Fruit fly (Drosophila melanogaster) whole organism, embryonic: ENCODE measurements around the gene Drice.
A peak's percentile ranks its signal among the peaks of the same experiment; 100 is the strongest.

Experiments used
- Adf1 ChIP-seq: fragments of 200-800 bp; sonication (Bioruptor generic); IDR thresholded peaks from 2 replicates; pipeline ENCODE4 v1.3.6; 2022; ENCODE audit warnings: missing biosample characterization, missing genetic modification characterization
- Atf6 ChIP-seq: fragments of 200-800 bp; sonication (Bioruptor generic); IDR thresholded peaks from 2 replicates; pipeline ENCODE4 v1.3.6; 2022; ENCODE audit warnings: missing biosample characterization, missing genetic modification characterization
- BEAF-32 ChIP-seq: fragments of 200-800 bp; sonication (Bioruptor generic); optimal IDR thresholded peaks from 3 replicates; lab custom pipeline; 2017; ENCODE audit warnings: missing biosample characterization, missing genetic modification characterization, mild to moderate bottlenecking, moderate library complexity, missing genetic modification reagents
- C15 ChIP-seq: fragments of 200-800 bp; sonication (Bioruptor generic); IDR thresholded peaks from 3 replicates; pipeline ENCODE4 v1.3.6; 2022; ENCODE audit warnings: missing biosample characterization, missing genetic modification characterization
- CG11560 ChIP-seq: fragments of 200-800 bp; sonication (Bioruptor generic); IDR thresholded peaks from 3 replicates; pipeline ENCODE4 v1.3.6; 2022; ENCODE audit warnings: missing biosample characterization, missing genetic modification characterization
- CG12155 ChIP-seq: fragments of 200-800 bp; sonication (Bioruptor generic); optimal IDR thresholded peaks from 3 replicates; lab custom pipeline; 2016; ENCODE audit warnings: missing biosample characterization, missing genetic modification characterization
- CG13287 ChIP-seq: fragments of 200-800 bp; sonication (Bioruptor generic); IDR thresholded peaks from 2 replicates; pipeline ENCODE4 v1.3.6; 2022; ENCODE audit warnings: missing biosample characterization, missing genetic modification characterization; ENCODE audit not compliant: partially characterized antibody
- CG13775 ChIP-seq: fragments of 200-800 bp; sonication (Bioruptor generic); optimal IDR thresholded peaks from 3 replicates; lab custom pipeline; 2017; ENCODE audit warnings: missing biosample characterization, mild to moderate bottlenecking, missing genetic modification characterization
- CG14710 ChIP-seq: fragments of 200-800 bp; sonication (Bioruptor generic); optimal IDR thresholded peaks from 3 replicates; lab custom pipeline; 2019; ENCODE audit warnings: missing biosample characterization, mild to moderate bottlenecking, missing genetic modification characterization, moderate library complexity
- CG2116 ChIP-seq: fragments of 200-800 bp; sonication (Bioruptor generic); optimal IDR thresholded peaks from 3 replicates; lab custom pipeline; 2018; ENCODE audit warnings: missing biosample characterization, mild to moderate bottlenecking, missing genetic modification characterization
- CG2202 ChIP-seq: fragments of 200-800 bp; sonication (Bioruptor generic); optimal IDR thresholded peaks from 2 replicates; lab custom pipeline; 2018; ENCODE audit warnings: missing biosample characterization, mild to moderate bottlenecking, missing genetic modification characterization
- CG31441 ChIP-seq: fragments of 200-800 bp; sonication (Bioruptor generic); IDR thresholded peaks from 2 replicates; pipeline ENCODE4 v1.3.6; 2022; ENCODE audit warnings: missing biosample characterization, missing genetic modification characterization
- CG3163 ChIP-seq: fragments of 200-800 bp; sonication (Bioruptor generic); optimal IDR thresholded peaks from 3 replicates; lab custom pipeline; 2016; ENCODE audit warnings: missing biosample characterization, missing genetic modification characterization
- CG34224 ChIP-seq: fragments of 200-800 bp; sonication (Bioruptor generic); IDR thresholded peaks from 3 replicates; pipeline ENCODE4 v1.3.6; 2022; ENCODE audit warnings: missing biosample characterization, missing genetic modification characterization; ENCODE audit not compliant: partially characterized antibody
- CG3847 ChIP-seq: fragments of 200-800 bp; sonication (Bioruptor generic); IDR thresholded peaks from 2 replicates; pipeline ENCODE4 v1.3.6; 2022; ENCODE audit warnings: missing biosample characterization, missing genetic modification characterization
- CG43689 ChIP-seq: fragments of 200-800 bp; sonication (Bioruptor generic); IDR thresholded peaks from 2 replicates; pipeline ENCODE4 v1.3.6; 2022; ENCODE audit warnings: missing biosample characterization, missing genetic modification characterization
- CG4404 ChIP-seq: fragments of 200-800 bp; sonication (Bioruptor generic); IDR thresholded peaks from 2 replicates; pipeline ENCODE4 v1.3.6; 2022; ENCODE audit warnings: missing biosample characterization, missing genetic modification characterization
- CG4617 ChIP-seq: fragments of 200-800 bp; sonication (Bioruptor generic); optimal IDR thresholded peaks from 3 replicates; lab custom pipeline; 2016; ENCODE audit warnings: missing biosample characterization, missing genetic modification characterization, borderline replicate concordance
- CG6254 ChIP-seq: fragments of 200-800 bp; sonication (Bioruptor generic); optimal IDR thresholded peaks from 3 replicates; lab custom pipeline; 2017; ENCODE audit warnings: mild to moderate bottlenecking, missing biosample characterization, missing genetic modification reagents, missing genetic modification characterization
- CG6791 ChIP-seq: fragments of 200-800 bp; sonication (Bioruptor generic); IDR thresholded peaks from 3 replicates; pipeline ENCODE4 v1.3.6; 2022; ENCODE audit warnings: missing biosample characterization, missing genetic modification characterization; ENCODE audit not compliant: partially characterized antibody
- CG8281 ChIP-seq: fragments of 200-800 bp; sonication (Bioruptor generic); optimal IDR thresholded peaks from 2 replicates; lab custom pipeline; 2018; ENCODE audit warnings: missing biosample characterization, mild to moderate bottlenecking, missing genetic modification characterization, moderate library complexity
- CG8765 ChIP-seq: fragments of 200-800 bp; sonication (Bioruptor generic); IDR thresholded peaks from 2 replicates; pipeline ENCODE4 v1.3.6; 2022; ENCODE audit warnings: missing biosample characterization, missing genetic modification characterization
- Drgx ChIP-seq: fragments of 200-800 bp; sonication (Bioruptor generic); IDR thresholded peaks from 2 replicates; pipeline ENCODE4 v1.3.6; 2022; ENCODE audit warnings: missing biosample characterization, missing genetic modification characterization
- E2f2 ChIP-seq: fragments of 200-800 bp; sonication (Bioruptor generic); IDR thresholded peaks from 2 replicates; pipeline ENCODE4 v1.3.6; 2022; ENCODE audit warnings: missing biosample characterization, missing genetic modification characterization
- Ets65A ChIP-seq: fragments of 200-800 bp; sonication (Bioruptor generic); peaks from one replicate; lab custom pipeline; 2016; ENCODE audit warnings: missing biosample characterization, missing genetic modification characterization
- Ets97D ChIP-seq: fragments of 200-800 bp; sonication (Bioruptor generic); optimal IDR thresholded peaks from 3 replicates; lab custom pipeline; 2016; ENCODE audit warnings: missing biosample characterization, missing genetic modification characterization
- HLH3B ChIP-seq: fragments of 200-800 bp; sonication (Bioruptor generic); IDR thresholded peaks from 2 replicates; pipeline ENCODE4 v1.3.6; 2022; ENCODE audit warnings: missing biosample characterization, missing genetic modification characterization
- Hr3 ChIP-seq: fragments of 200-800 bp; sonication (Bioruptor generic); optimal IDR thresholded peaks from 3 replicates; lab custom pipeline; 2016; ENCODE audit warnings: missing biosample characterization, missing genetic modification characterization
- MBD-R2 ChIP-seq: fragments of 200-800 bp; sonication (Bioruptor generic); IDR thresholded peaks from 2 replicates; pipeline ENCODE4 v1.3.6; 2022; ENCODE audit warnings: missing biosample characterization, missing genetic modification characterization
- MESR4 ChIP-seq: fragments of 200-800 bp; sonication (Bioruptor generic); optimal IDR thresholded peaks from 2 replicates; lab custom pipeline; 2018; ENCODE audit warnings: missing biosample characterization, mild to moderate bottlenecking, missing genetic modification characterization, moderate library complexity
- Med ChIP-seq: fragments of 200-800 bp; sonication (Bioruptor generic); peaks from one replicate; lab custom pipeline; 2016; ENCODE audit warnings: missing biosample characterization, missing genetic modification characterization, mild to moderate bottlenecking, inconsistent platforms, moderate library complexity
- NC2β ChIP-seq: fragments of 200-800 bp; sonication (Bioruptor generic); optimal IDR thresholded peaks from 2 replicates; lab custom pipeline; 2016; ENCODE audit warnings: missing biosample characterization, missing genetic modification characterization
- Opbp ChIP-seq: fragments of 200-800 bp; sonication (Bioruptor generic); IDR thresholded peaks from 3 replicates; pipeline ENCODE4 v1.3.6; 2022; ENCODE audit warnings: missing biosample characterization, missing genetic modification characterization; ENCODE audit not compliant: partially characterized antibody
- Six4 ChIP-seq: fragments of 200-800 bp; sonication (Bioruptor generic); optimal IDR thresholded peaks from 2 replicates; lab custom pipeline; 2016; ENCODE audit warnings: missing biosample characterization, missing genetic modification characterization
- Sry-δ ChIP-seq: fragments of 200-800 bp; sonication (Bioruptor generic); optimal IDR thresholded peaks from 2 replicates; lab custom pipeline; 2016; ENCODE audit warnings: missing biosample characterization, missing genetic modification characterization
- Stat92E ChIP-seq, 3 experiments: fragments of >200 bp in 2 of 3; fragments of 200-800 bp in 1 of 3; sonication (Bioruptor generic) in 1 of 3; optimal IDR thresholded peaks; 2 replicates each; lab custom pipeline; 2017 to 2019; ENCODE audit warnings: missing biosample characterization in 3 of 3, missing genetic modification characterization in 3 of 3, mild to moderate bottlenecking in 1 of 3, moderate library complexity in 1 of 3
- TFAM ChIP-seq: fragments of 200-800 bp; sonication (Bioruptor generic); optimal IDR thresholded peaks from 2 replicates; lab custom pipeline; 2017; ENCODE audit warnings: missing biosample characterization, missing genetic modification characterization, inconsistent platforms
- Trl ChIP-seq, 3 experiments: fragments of >200 bp in 2 of 3; fragments of 200-800 bp in 1 of 3; sonication (Bioruptor generic) in 1 of 3; optimal IDR thresholded peaks; 2 replicates in 1 of 3; 3 replicates in 2 of 3; lab custom pipeline; 2016 to 2017; ENCODE audit warnings: missing biosample characterization in 1 of 3, missing genetic modification characterization in 1 of 3
- Vsx1 ChIP-seq: fragments of 200-800 bp; sonication (Bioruptor generic); optimal IDR thresholded peaks from 2 replicates; lab custom pipeline; 2017; ENCODE audit warnings: missing biosample characterization, mild to moderate bottlenecking, missing genetic modification characterization, missing genetic modification reagents
- dmrt11E ChIP-seq: fragments of 200-800 bp; sonication (Bioruptor generic); optimal IDR thresholded peaks from 3 replicates; lab custom pipeline; 2018; ENCODE audit warnings: missing biosample characterization, mild to moderate bottlenecking, missing genetic modification characterization, moderate library complexity
- gsb ChIP-seq: fragments of 200-800 bp; sonication (Bioruptor generic); IDR thresholded peaks from 2 replicates; pipeline ENCODE4 v1.3.6; 2022; ENCODE audit warnings: missing biosample characterization, missing genetic modification characterization
- kni ChIP-seq: fragments of 200-800 bp; sonication (Bioruptor generic); optimal IDR thresholded peaks from 3 replicates; lab custom pipeline; 2017; ENCODE audit warnings: mild to moderate bottlenecking, missing biosample characterization, missing genetic modification reagents, missing genetic modification characterization
- lbe ChIP-seq: fragments of 200-800 bp; sonication (Bioruptor generic); optimal IDR thresholded peaks from 2 replicates; lab custom pipeline; 2016; ENCODE audit warnings: missing biosample characterization, mild to moderate bottlenecking, missing genetic modification characterization
- sd ChIP-seq: fragments of 200-800 bp; sonication (Bioruptor generic); optimal IDR thresholded peaks from 3 replicates; lab custom pipeline; 2018; ENCODE audit warnings: missing biosample characterization, mild to moderate bottlenecking, missing genetic modification characterization, moderate library complexity
- ssp ChIP-seq: fragments of 200-800 bp; sonication (Bioruptor generic); IDR thresholded peaks from 2 replicates; pipeline ENCODE4 v1.3.6; 2022; ENCODE audit warnings: missing biosample characterization, missing genetic modification characterization
- trem ChIP-seq: fragments of 200-800 bp; optimal IDR thresholded peaks from 3 replicates; lab custom pipeline; 2019; ENCODE audit warnings: missing biosample characterization, mild to moderate bottlenecking, missing genetic modification characterization, moderate library complexity
- zen2 ChIP-seq: fragments of 200-800 bp; sonication (Bioruptor generic); IDR thresholded peaks from 3 replicates; pipeline ENCODE4 v1.3.6; 2022; ENCODE audit warnings: missing biosample characterization, missing genetic modification characterization; ENCODE audit not compliant: partially characterized antibody

Gene Drice

dm6 chr3R:29816266-29816665, 16.8 kb downstream of the Drice start, which contains the start of gene Vps16B (continued):
- TF ChIP-seq CG6254 (GFP tag; lab: Kevin White, UChicago) (no peak), CG3847 (GFP tag; lab: Robert Waterston, UW) (peak; percentile 25; the same call in 1 of the 2 replicates), CG14710 (tag; lab: Kevin White, UChicago) (peak; percentile 41), ssp (GFP tag; lab: Robert Waterston, UW) (no peak), CG4617 (peak; percentile 68), E2f2 (GFP tag; lab: Robert Waterston, UW) (peak; percentile 71), Sry-δ (peak; percentile 15), CG4404 (no peak), Vsx1 (GFP tag; lab: Kevin White, UChicago) (no peak), CG13287 (GFP tag; lab: Robert Waterston, UW) (peak; percentile 69), BEAF-32 (GFP tag; lab: Kevin White, UChicago) (peak; percentile 19), CG34224 (peak; percentile 41; the same call in 2 of the 3 replicates), MBD-R2 (peak; percentile 84), CG43689 (GFP tag; lab: Robert Waterston, UW) (no peak), CG2116 (GFP tag; lab: Kevin White, UChicago) (peak; percentile 35), HLH3B (no peak), CG13775 (GFP tag; lab: Kevin White, UChicago) (no peak), trem (tag; lab: Kevin White, UChicago) (peak; percentile 40), lbe (GFP tag; lab: Kevin White, UChicago) (no peak), dmrt11E (tag; lab: Kevin White, UChicago) (no peak), gsb (GFP tag; lab: Robert Waterston, UW) (no peak), CG11560 (tag; lab: Robert Waterston, UW) (no peak), CG31441 (GFP tag; lab: Robert Waterston, UW) (no peak), Ets97D (GFP tag; lab: Kevin White, UChicago) (peak; percentile 36), Atf6 (GFP tag; lab: Robert Waterston, UW) (no peak), zen2 (GFP tag; lab: Robert Waterston, UW) (0 out of 3 replicates have a peak, but pooled peaks have one; percentile 49), CG6791 (GFP tag; lab: Robert Waterston, UW) (peak; percentile 30; the same call in 1 of the 3 replicates), Opbp (GFP tag; lab: Robert Waterston, UW) (peak; percentile 39; the same call in 1 of the 3 replicates), sd (tag; lab: Kevin White, UChicago) (no peak), MESR4 (GFP tag; lab: Kevin White, UChicago) (peak; percentile 48), Hr3 (GFP tag; lab: Kevin White, UChicago) (no peak), TFAM (GFP tag; lab: Kevin White, UChicago) (no peak), CG8765 (GFP tag; lab: Robert Waterston, UW) (no peak)

- TF ChIP-seq Six4 (GFP tag; lab: Kevin White, UChicago) (no peak), Ets65A (GFP tag; lab: Kevin White, UChicago) (peak; percentile 30)
Observed at dm6 chr3R:29817664-29818063, 18.2 kb downstream of the Drice start, which contains the start of gene CG7829. CG7829 (minus strand) TSS chr3R:29817764.

dm6 chr3R:29818434-29819268, 19.2 kb downstream of the Drice start, which contains the start of gene neo:
neo (plus strand) TSS chr3R:29819131.
- peak; percentile 68 for TF ChIP-seq Med (GFP tag; lab: Kevin White, UChicago)
- TF ChIP-seq Drgx (GFP tag; lab: Robert Waterston, UW) = no peak
- TF ChIP-seq Adf1 (GFP tag; lab: Robert Waterston, UW) = no peak
- peak; percentile 33 for TF ChIP-seq kni
- no peak for TF ChIP-seq CG8281
- TF ChIP-seq CG3163 (GFP tag; lab: Kevin White, UChicago) = peak; percentile 41
- peak in 1 of 2 experiments; percentile 52 for TF ChIP-seq Trl (optimal IDR thresholded peaks at IDR 0.05; lab: Kevin White, UChicago)
- TF ChIP-seq Trl (GFP tag; optimal IDR thresholded peaks at IDR 0.05; lab: Kevin White, UChicago) = no peak
- TF ChIP-seq CG12155 (GFP tag; lab: Kevin White, UChicago) = no peak
- no peak for TF ChIP-seq CG2202 (tag; lab: Kevin White, UChicago)
- no peak for TF ChIP-seq C15 (GFP tag; lab: Robert Waterston, UW)
- peak in 1 of 3 experiments; percentile 10 for TF ChIP-seq Stat92E (GFP tag; optimal IDR thresholded peaks at IDR 0.05; lab: Kevin White, UChicago)
- no peak for TF ChIP-seq NC2β
